5 fruit fly cellular contexts compared by ENCODE assay signal in genomic region chr2L:9430992-9431602, dm6.
TF ChIP-seq lines count a peak whose summit lies in the region.

FucTB (minus strand) TSS chr2L:9431052.
scat (plus strand) TSS chr2L:9431405.

- peak; percentile 33 for TF ChIP-seq CTCF in whole organism, embryonic (GFP tag; optimal IDR thresholded peaks at IDR 0.05; lab: Kevin White, UChicago)

TF ChIP-seq in whole organism, adult, 20 proteins besides CTCF, POLR2A, EP300 and RAD21 (continues in another document):
- TF ChIP-seq Clk (GFP tag; optimal IDR thresholded peaks at IDR 0.05; lab: Kevin White, UChicago) (peak; percentile 81), Hr96 (GFP tag; optimal IDR thresholded peaks at IDR 0.05; lab: Kevin White, UChicago) (peak; percentile 59), CG7101 (tag; optimal IDR thresholded peaks at IDR 0.05; lab: Kevin White, UChicago) (peak; percentile 91), CG14711 (tag; optimal IDR thresholded peaks at IDR 0.05; lab: Kevin White, UChicago) (peak; percentile 86), bab1 (GFP tag; optimal IDR thresholded peaks at IDR 0.05; lab: Kevin White, UChicago) (peak; percentile 87), pad (GFP tag; optimal IDR thresholded peaks at IDR 0.05; lab: Kevin White, UChicago) (peak; percentile 82), tj (GFP tag; optimal IDR thresholded peaks at IDR 0.05; lab: Kevin White, UChicago) (peak; percentile 74), Mnt (GFP tag; optimal IDR thresholded peaks at IDR 0.05; lab: Kevin White, UChicago) (peak; percentile 62), CG5204 (GFP tag; optimal IDR thresholded peaks at IDR 0.05; lab: Kevin White, UChicago) (peak; percentile 61), CG7045 (GFP tag; optimal IDR thresholded peaks at IDR 0.05; lab: Kevin White, UChicago) (peak; percentile 92), CG33017 (tag; optimal IDR thresholded peaks at IDR 0.05; lab: Kevin White, UChicago) (peak; percentile 86), kay (GFP tag; lab: Kevin White, UChicago; ENCODE audit: borderline replicate concordance) (peak; percentile 65), ovo (GFP tag; optimal IDR thresholded peaks at IDR 0.05; lab: Kevin White, UChicago) (peak; percentile 94), CG1620 (GFP tag; optimal IDR thresholded peaks at IDR 0.05; lab: Kevin White, UChicago) (peak; percentile 72), CG11617 (GFP tag; optimal IDR thresholded peaks at IDR 0.05; lab: Kevin White, UChicago) (peak; percentile 89), Crg-1 (GFP tag; optimal IDR thresholded peaks at IDR 0.05; lab: Kevin White, UChicago) (peak; percentile 82), toe (GFP tag; optimal IDR thresholded peaks at IDR 0.05; lab: Kevin White, UChicago) (peak; percentile 70), cnc (optimal IDR thresholded peaks at IDR 0.05; lab: Kevin White, UChicago) (no peak)

TF ChIP-seq in whole organism, embryonic, 481 proteins besides CTCF, POLR2A, EP300 and RAD21 (continues in another document):
- TF ChIP-seq emc (GFP tag; optimal IDR thresholded peaks at IDR 0.05; lab: Kevin White, UChicago), result peak; percentile 18
- TF ChIP-seq bab2 (GFP tag; optimal IDR thresholded peaks at IDR 0.05; lab: Kevin White, UChicago), result peak; percentile 75
- peak; percentile 73 for TF ChIP-seq Nf-YB (GFP tag; optimal IDR thresholded peaks at IDR 0.05; lab: Kevin White, UChicago)
- peak; percentile 94 for TF ChIP-seq CG11456 (GFP tag; IDR thresholded peaks at IDR 0.05; lab: Robert Waterston, UW)
- TF ChIP-seq sisA (GFP tag; IDR thresholded peaks at IDR 0.05; lab: Robert Waterston, UW), result peak; percentile 93
- peak; percentile 91 for TF ChIP-seq gsb-n (tag; optimal IDR thresholded peaks at IDR 0.05; lab: Kevin White, UChicago)
- TF ChIP-seq gem (tag; optimal IDR thresholded peaks at IDR 0.05; lab: Kevin White, UChicago), result peak; percentile 98
- TF ChIP-seq Camta (GFP tag; optimal IDR thresholded peaks at IDR 0.05; lab: Kevin White, UChicago), result peak; percentile 22
- TF ChIP-seq BEAF-32 (GFP tag; optimal IDR thresholded peaks at IDR 0.05; lab: Kevin White, UChicago), result peak; percentile 28
- TF ChIP-seq CG9437 (GFP tag; optimal IDR thresholded peaks at IDR 0.05; lab: Kevin White, UChicago), result peak; percentile 83
- peak; percentile 68 for TF ChIP-seq CG10321 (GFP tag; IDR thresholded peaks at IDR 0.05; lab: Robert Waterston, UW)
- peak; percentile 88 for TF ChIP-seq zfh1 (GFP tag; IDR thresholded peaks at IDR 0.05; lab: Robert Waterston, UW)
- peak; percentile 51 for TF ChIP-seq salm (tag; optimal IDR thresholded peaks at IDR 0.05; lab: Kevin White, UChicago)
- TF ChIP-seq CG4360 (GFP tag; IDR thresholded peaks at IDR 0.05; lab: Robert Waterston, UW), result no peak; the same call in 1 of the 2 replicates
- peak; percentile 94 for TF ChIP-seq CG6272 (GFP tag; IDR thresholded peaks at IDR 0.05; lab: Robert Waterston, UW)
- 0 out of 2 replicates have a peak, but pooled peaks have one; percentile 27 for TF ChIP-seq aop (GFP tag; IDR thresholded peaks at IDR 0.05; lab: Robert Waterston, UW)
- peak; percentile 57; the same call in 1 of the 2 replicates for TF ChIP-seq dati (GFP tag; IDR thresholded peaks at IDR 0.05; lab: Robert Waterston, UW)
- peak; percentile 94 for TF ChIP-seq CG18262 (tag; optimal IDR thresholded peaks at IDR 0.05; lab: Kevin White, UChicago)

TF ChIP-seq in whole organism, prepupa, 60 proteins besides CTCF, POLR2A, EP300 and RAD21 (continues in another document):
- TF ChIP-seq ss (GFP tag; optimal IDR thresholded peaks at IDR 0.05; lab: Kevin White, UChicago) (peak; percentile 62 to 76), Ets21C (GFP tag; optimal IDR thresholded peaks at IDR 0.05; lab: Kevin White, UChicago) (peak; percentile 67), Met (GFP tag; optimal IDR thresholded peaks at IDR 0.05; lab: Kevin White, UChicago) (peak; percentile 66), fd85E (GFP tag; optimal IDR thresholded peaks at IDR 0.05; lab: Kevin White, UChicago) (peak; percentile 22), CG34406 (GFP tag; optimal IDR thresholded peaks at IDR 0.05; lab: Kevin White, UChicago) (peak; percentile 86), CG11294 (GFP tag; IDR thresholded peaks at IDR 0.05; lab: Robert Waterston, UW) (peak; percentile 81), CG4318 (GFP tag; optimal IDR thresholded peaks at IDR 0.05; lab: Kevin White, UChicago) (peak; percentile 95), Sox102F (GFP tag; optimal IDR thresholded peaks at IDR 0.05; lab: Kevin White, UChicago) (peak; percentile 73), achi (GFP tag; optimal IDR thresholded peaks at IDR 0.05; lab: Kevin White, UChicago) (peak; percentile 96), CG6808 (GFP tag; optimal IDR thresholded peaks at IDR 0.05; lab: Kevin White, UChicago) (peak; percentile 73), CG6792 (GFP tag; optimal IDR thresholded peaks at IDR 0.05; lab: Kevin White, UChicago) (peak; percentile 78), CG3032 (tag; optimal IDR thresholded peaks at IDR 0.05; lab: Kevin White, UChicago) (peak; percentile 93), fkh (GFP tag; optimal IDR thresholded peaks at IDR 0.05; lab: Kevin White, UChicago) (peak; percentile 50), CG15336 (GFP tag; IDR thresholded peaks at IDR 0.05; lab: Robert Waterston, UW) (peak; percentile 69; the same call in 1 of the 2 replicates), fd59A (GFP tag; optimal IDR thresholded peaks at IDR 0.05; lab: Kevin White, UChicago) (peak; percentile 61), lz (GFP tag; optimal IDR thresholded peaks at IDR 0.05; lab: Kevin White, UChicago) (peak; percentile 79), net (GFP tag; optimal IDR thresholded peaks at IDR 0.05; lab: Kevin White, UChicago) (peak; percentile 49), Gug (GFP tag; IDR thresholded peaks at IDR 0.05; lab: Robert Waterston, UW) (peak; percentile 78), esn (GFP tag; optimal IDR thresholded peaks at IDR 0.05; lab: Kevin White, UChicago) (peak; percentile 80)

TF ChIP-seq in whole organism, pupa, 21 proteins besides CTCF, POLR2A, EP300 and RAD21:
- TF ChIP-seq CG15710 (tag; optimal IDR thresholded peaks at IDR 0.05; lab: Kevin White, UChicago), result peak; percentile 88
- TF ChIP-seq rn (GFP tag; IDR thresholded peaks at IDR 0.05; lab: Robert Waterston, UW), result peak; percentile 78
- peak; percentile 71; the same call in 1 of the 2 replicates for TF ChIP-seq CG10348 (GFP tag; IDR thresholded peaks at IDR 0.05; lab: Robert Waterston, UW)
- TF ChIP-seq Ets98B (GFP tag; IDR thresholded peaks at IDR 0.05; lab: Robert Waterston, UW), result peak; percentile 80
- TF ChIP-seq CG13204 (GFP tag; optimal IDR thresholded peaks at IDR 0.05; lab: Kevin White, UChicago), result no peak
- no peak for TF ChIP-seq CG8301 (tag; optimal IDR thresholded peaks at IDR 0.05; lab: Kevin White, UChicago)
- TF ChIP-seq Pif1A (GFP tag; optimal IDR thresholded peaks at IDR 0.05; lab: Kevin White, UChicago), result peak; percentile 52
- TF ChIP-seq CG8159 (tag; optimal IDR thresholded peaks at IDR 0.05; lab: Kevin White, UChicago), result peak; percentile 88
- TF ChIP-seq EcR (GFP tag; optimal IDR thresholded peaks at IDR 0.05; lab: Kevin White, UChicago), result no peak
- peak; percentile 49 for TF ChIP-seq CG12605 (GFP tag; IDR thresholded peaks at IDR 0.05; lab: Robert Waterston, UW)
- peak; percentile 87 for TF ChIP-seq CG9948 (tag; optimal IDR thresholded peaks at IDR 0.05; lab: Kevin White, UChicago)
- peak; percentile 90 for TF ChIP-seq fd96Ca (GFP tag; IDR thresholded peaks at IDR 0.05; lab: Robert Waterston, UW)
- TF ChIP-seq Snoo (tag; optimal IDR thresholded peaks at IDR 0.05; lab: Kevin White, UChicago), result peak; percentile 79
- peak; percentile 58 for TF ChIP-seq Pif1B (GFP tag; optimal IDR thresholded peaks at IDR 0.05; lab: Kevin White, UChicago)
- TF ChIP-seq CG17806 (tag; optimal IDR thresholded peaks at IDR 0.05; lab: Kevin White, UChicago), result peak; percentile 76
- TF ChIP-seq CG14655 (GFP tag; optimal IDR thresholded peaks at IDR 0.05; lab: Kevin White, UChicago), result peak; percentile 87
- TF ChIP-seq D1 (tag; optimal IDR thresholded peaks at IDR 0.05; lab: Kevin White, UChicago), result peak; percentile 72
- TF ChIP-seq CG34367 (tag; optimal IDR thresholded peaks at IDR 0.05; lab: Kevin White, UChicago), result peak; percentile 76
- peak; percentile 87 for TF ChIP-seq CG4496 (GFP tag; IDR thresholded peaks at IDR 0.05; lab: Robert Waterston, UW)
- TF ChIP-seq CG32121 (GFP tag; IDR thresholded peaks at IDR 0.05; lab: Robert Waterston, UW), result peak; percentile 79
- TF ChIP-seq gl (tag; optimal IDR thresholded peaks at IDR 0.05; lab: Kevin White, UChicago), result no peak

TF ChIP-seq in whole organism, wandering third instar larva, 38 proteins besides CTCF, POLR2A, EP300 and RAD21 (continues in another document):
- peak; percentile 98 for TF ChIP-seq Vsx2 (GFP tag; optimal IDR thresholded peaks at IDR 0.05; lab: Kevin White, UChicago; ENCODE audit: partially characterized antibody)
- TF ChIP-seq ey (GFP tag; optimal IDR thresholded peaks at IDR 0.05; lab: Kevin White, UChicago), result peak; percentile 42
- peak; percentile 25 for TF ChIP-seq dsf (GFP tag; optimal IDR thresholded peaks at IDR 0.05; lab: Kevin White, UChicago; ENCODE audit: borderline replicate concordance)
- peak; percentile 78 for TF ChIP-seq CG9705 (GFP tag; optimal IDR thresholded peaks at IDR 0.05; lab: Kevin White, UChicago)
- TF ChIP-seq foxo (GFP tag; optimal IDR thresholded peaks at IDR 0.05; lab: Kevin White, UChicago), result peak in 1 of 2 experiments; percentile 89
- TF ChIP-seq usp (GFP tag; optimal IDR thresholded peaks at IDR 0.05; lab: Kevin White, UChicago), result no peak
- no peak for TF ChIP-seq Hr78 (GFP tag; optimal IDR thresholded peaks at IDR 0.05; lab: Kevin White, UChicago)
- TF ChIP-seq dl (GFP tag; optimal IDR thresholded peaks at IDR 0.05; lab: Kevin White, UChicago; ENCODE audit: insufficient read depth in 1 of 2, partially characterized antibody in 2 of 2), result peak; percentile 64 to 65
- peak; percentile 51 for TF ChIP-seq woc (GFP tag; optimal IDR thresholded peaks at IDR 0.05; lab: Kevin White, UChicago)
- TF ChIP-seq Mio (GFP tag; optimal IDR thresholded peaks at IDR 0.05; lab: Kevin White, UChicago), result no peak
- TF ChIP-seq br (GFP tag; optimal IDR thresholded peaks at IDR 0.05; lab: Kevin White, UChicago), result peak; percentile 67
- TF ChIP-seq psq (GFP tag; optimal IDR thresholded peaks at IDR 0.05; lab: Kevin White, UChicago), result peak; percentile 84
- TF ChIP-seq pan (optimal IDR thresholded peaks at IDR 0.05; lab: Kevin White, UChicago), result no peak
- TF ChIP-seq Jra (GFP tag; optimal IDR thresholded peaks at IDR 0.05; lab: Kevin White, UChicago), result peak; percentile 39
- TF ChIP-seq lola (GFP tag; optimal IDR thresholded peaks at IDR 0.05; lab: Kevin White, UChicago), result no peak
- peak; percentile 84 for TF ChIP-seq Sp1 (GFP tag; optimal IDR thresholded peaks at IDR 0.05; lab: Kevin White, UChicago)
- TF ChIP-seq Hr83 (GFP tag; optimal IDR thresholded peaks at IDR 0.05; lab: Kevin White, UChicago; ENCODE audit: poor library complexity, severe bottlenecking), result peak; percentile 42
- TF ChIP-seq sage (GFP tag; optimal IDR thresholded peaks at IDR 0.05; lab: Kevin White, UChicago), result peak; percentile 0
- TF ChIP-seq brk (GFP tag; optimal IDR thresholded peaks at IDR 0.05; lab: Kevin White, UChicago), result peak; percentile 77
- no peak for TF ChIP-seq CrebA (GFP tag; optimal IDR thresholded peaks at IDR 0.05; lab: Kevin White, UChicago; ENCODE audit: borderline replicate concordance)
- TF ChIP-seq Hnf4 (GFP tag; optimal IDR thresholded peaks at IDR 0.05; lab: Kevin White, UChicago), result peak; percentile 75
- no peak for TF ChIP-seq N (GFP tag; optimal IDR thresholded peaks at IDR 0.05; lab: Kevin White, UChicago)
